Fruit fly (Drosophila melanogaster): ENCODE measurements around the gene CG12104.

The CG12104 gene

DNA sequence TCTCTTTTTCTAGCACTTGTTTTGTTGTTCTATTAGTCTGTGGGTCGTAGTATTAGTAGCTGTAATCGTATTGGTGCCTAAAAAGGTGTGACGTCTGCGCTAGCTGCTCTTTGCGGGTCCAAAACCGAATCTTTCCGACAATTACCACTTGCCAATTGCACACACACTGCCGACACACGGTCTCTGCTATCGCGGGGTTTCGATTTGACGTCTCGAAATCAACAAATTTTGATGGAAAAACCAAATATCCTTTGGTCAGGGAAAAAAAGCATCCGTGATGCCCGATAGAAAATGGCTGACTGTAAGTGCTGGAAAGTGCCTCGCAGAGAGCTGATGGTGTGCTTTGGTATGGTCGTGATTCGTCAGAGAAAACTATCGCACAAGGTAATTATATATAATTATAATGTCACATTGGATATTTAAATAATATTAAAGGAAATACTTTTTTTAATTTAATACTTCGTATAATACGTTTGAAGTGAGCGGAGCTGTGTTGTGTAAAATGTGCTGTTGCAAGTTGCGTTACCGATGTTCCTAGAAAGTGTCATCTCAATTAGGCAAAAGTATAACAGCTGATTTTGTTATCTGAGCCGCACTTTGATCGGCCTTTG lies 44.2 kb downstream of the CG12104 start, which contains the start of the genes Pex10 and CG12099 (continued):
- peak; percentile 97 for TF ChIP-seq knrl (GFP tag; IDR thresholded peaks at IDR 0.05; ENCODE audit: partially characterized antibody)
- peak; percentile 59 for TF ChIP-seq CG33213 (GFP tag; optimal IDR thresholded peaks at IDR 0.05)
- peak; percentile 66 for TF ChIP-seq Bteb2 (GFP tag; optimal IDR thresholded peaks at IDR 0.05)
- peak; percentile 83 for TF ChIP-seq Mad (GFP tag; optimal IDR thresholded peaks at IDR 0.05)
- TF ChIP-seq hth (optimal IDR thresholded peaks at IDR 0.05), result no peak
- peak; percentile 84 for TF ChIP-seq kay (GFP tag; optimal IDR thresholded peaks at IDR 0.05)
- no peak for TF ChIP-seq sd (tag; optimal IDR thresholded peaks at IDR 0.05)
- TF ChIP-seq en (GFP tag; optimal IDR thresholded peaks at IDR 0.05), result no peak
- TF ChIP-seq trh (GFP tag; optimal IDR thresholded peaks at IDR 0.05), result peak; percentile 72
- peak; percentile 93 for TF ChIP-seq CG11456 (GFP tag; IDR thresholded peaks at IDR 0.05)
- TF ChIP-seq H15 (GFP tag; IDR thresholded peaks at IDR 0.05), result peak; percentile 86; the same call in 2 of the 3 replicates
- TF ChIP-seq Dip2 (GFP tag; IDR thresholded peaks at IDR 0.05), result peak; percentile 26; the same call in 1 of the 2 replicates
- peak; percentile 58 for TF ChIP-seq CG9797 (GFP tag; optimal IDR thresholded peaks at IDR 0.05)
- peak; percentile 88 for TF ChIP-seq CG10959 (GFP tag; IDR thresholded peaks at IDR 0.05)
- peak; percentile 78 for TF ChIP-seq tup (GFP tag; optimal IDR thresholded peaks at IDR 0.05)
- peak; percentile 85 for TF ChIP-seq Opbp (GFP tag; IDR thresholded peaks at IDR 0.05; ENCODE audit: partially characterized antibody)
- peak; percentile 51 for TF ChIP-seq ro (GFP tag; IDR thresholded peaks at IDR 0.05)
- TF ChIP-seq Mes4 (GFP tag; optimal IDR thresholded peaks at IDR 0.05), result peak; percentile 37
- peak; percentile 72 for TF ChIP-seq Lim3 (GFP tag; IDR thresholded peaks at IDR 0.05)
- peak; percentile 84 for TF ChIP-seq bbx (GFP tag; IDR thresholded peaks at IDR 0.05; ENCODE audit: partially characterized antibody)
- TF ChIP-seq CG13296 (GFP tag; optimal IDR thresholded peaks at IDR 0.05), result peak; percentile 80
- TF ChIP-seq CG31388 (GFP tag; optimal IDR thresholded peaks at IDR 0.05), result peak; percentile 64
- no peak for TF ChIP-seq gsb-n (tag; optimal IDR thresholded peaks at IDR 0.05)
- TF ChIP-seq PHDP (tag; optimal IDR thresholded peaks at IDR 0.05), result peak; percentile 74
- no peak for TF ChIP-seq h (optimal IDR thresholded peaks at IDR 0.05)
- TF ChIP-seq Tbp (GFP tag; optimal IDR thresholded peaks at IDR 0.05), result no peak
- TF ChIP-seq Med (GFP tag), result peak; percentile 91
- peak; percentile 96 for TF ChIP-seq CG14860 (GFP tag; IDR thresholded peaks at IDR 0.05; ENCODE audit: partially characterized antibody)
- peak; percentile 95 for TF ChIP-seq MESR4 (GFP tag; optimal IDR thresholded peaks at IDR 0.05)
- no peak for TF ChIP-seq sqz (GFP tag; optimal IDR thresholded peaks at IDR 0.05)
- no peak for TF ChIP-seq da (GFP tag; optimal IDR thresholded peaks at IDR 0.05)
- TF ChIP-seq bigmax (GFP tag; optimal IDR thresholded peaks at IDR 0.05), result no peak
- peak; percentile 72 for TF ChIP-seq Ravus (GFP tag; IDR thresholded peaks at IDR 0.05)
- TF ChIP-seq Dfd (GFP tag; optimal IDR thresholded peaks at IDR 0.05), result no peak
- peak; percentile 31 for TF ChIP-seq CG6854 (GFP tag; optimal IDR thresholded peaks at IDR 0.05)
- peak; percentile 51 for TF ChIP-seq CG1529 (GFP tag; optimal IDR thresholded peaks at IDR 0.05)
- TF ChIP-seq BEAF-32 (GFP tag; optimal IDR thresholded peaks at IDR 0.05), result peak; percentile 97
- TF ChIP-seq ERR (GFP tag; optimal IDR thresholded peaks at IDR 0.05), result peak; percentile 46
- TF ChIP-seq ci (GFP tag; IDR thresholded peaks at IDR 0.05), result peak; percentile 85
- TF ChIP-seq CG6689 (GFP tag; IDR thresholded peaks at IDR 0.05), result peak; percentile 91
- peak; percentile 57 for TF ChIP-seq CG1024 (GFP tag; IDR thresholded peaks at IDR 0.05)
- peak; percentile 47; the same call in 1 of the 2 replicates for TF ChIP-seq aop (GFP tag; IDR thresholded peaks at IDR 0.05)
- peak; percentile 72; the same call in 1 of the 2 replicates for TF ChIP-seq seq (GFP tag; IDR thresholded peaks at IDR 0.05)
- TF ChIP-seq unpg (GFP tag; optimal IDR thresholded peaks at IDR 0.05), result peak; percentile 86
- no peak for TF ChIP-seq abd-A (tag; optimal IDR thresholded peaks at IDR 0.05)
- peak; percentile 89 for TF ChIP-seq CG34224 (GFP tag; IDR thresholded peaks at IDR 0.05; ENCODE audit: partially characterized antibody)
- TF ChIP-seq CG18262 (tag; optimal IDR thresholded peaks at IDR 0.05), result peak; percentile 85
- peak; percentile 97 for TF ChIP-seq CG16813 (GFP tag; IDR thresholded peaks at IDR 0.05; ENCODE audit: partially characterized antibody)
- TF ChIP-seq CG8359 (GFP tag; optimal IDR thresholded peaks at IDR 0.05; ENCODE audit: borderline replicate concordance), result peak; percentile 15
- peak; percentile 97 for TF ChIP-seq slbo (GFP tag; IDR thresholded peaks at IDR 0.05)
